Fruit fly (Drosophila melanogaster): Measurements from ENCODE around the gene CG32816.
A peak's percentile ranks its signal among the peaks of the same experiment; 100 is the strongest.

Gene CG32816

dm6 chrX:399732-400131, 70.8 kb downstream of the CG32816 start:
- TF ChIP-seq CG8159 (tag; optimal IDR thresholded peaks at IDR 0.05) (no peak), Pif1B (GFP tag; optimal IDR thresholded peaks at IDR 0.05) (no peak), Pif1A (GFP tag; optimal IDR thresholded peaks at IDR 0.05) (no peak), CG8301 (tag; optimal IDR thresholded peaks at IDR 0.05) (no peak), CG14655 (GFP tag; optimal IDR thresholded peaks at IDR 0.05) (no peak), CG9948 (tag; optimal IDR thresholded peaks at IDR 0.05) (no peak), rn (GFP tag; IDR thresholded peaks at IDR 0.05) (no peak), Ets98B (GFP tag; IDR thresholded peaks at IDR 0.05) (no peak), D1 (tag; optimal IDR thresholded peaks at IDR 0.05) (no peak), Snoo (tag; optimal IDR thresholded peaks at IDR 0.05) (no peak), EcR (GFP tag; optimal IDR thresholded peaks at IDR 0.05) (no peak), CG12605 (GFP tag; IDR thresholded peaks at IDR 0.05) (no peak)

dm6 chrX:395746-396145, 74.8 kb downstream of the CG32816 start, which contains the start of gene sc:
Gene sc, plus strand, starts transcription at chrX:396060.
- TF ChIP-seq CG10348 (GFP tag; IDR thresholded peaks at IDR 0.05) = no peak
- no peak for TF ChIP-seq CG13204 (GFP tag; optimal IDR thresholded peaks at IDR 0.05)
- no peak for TF ChIP-seq D1 (tag; optimal IDR thresholded peaks at IDR 0.05)
- no peak for TF ChIP-seq fd96Ca (GFP tag; IDR thresholded peaks at IDR 0.05)
- no peak for TF ChIP-seq CG8301 (tag; optimal IDR thresholded peaks at IDR 0.05)
- TF ChIP-seq Pif1B (GFP tag; optimal IDR thresholded peaks at IDR 0.05) = no peak
- TF ChIP-seq EcR (GFP tag; optimal IDR thresholded peaks at IDR 0.05) = no peak
- no peak for TF ChIP-seq CG32121 (GFP tag; IDR thresholded peaks at IDR 0.05)
- TF ChIP-seq CG14655 (GFP tag; optimal IDR thresholded peaks at IDR 0.05) = no peak
- no peak for TF ChIP-seq gl (tag; optimal IDR thresholded peaks at IDR 0.05)
- no peak for TF ChIP-seq Ets98B (GFP tag; IDR thresholded peaks at IDR 0.05)
- no peak for TF ChIP-seq CG8159 (tag; optimal IDR thresholded peaks at IDR 0.05)

- no peak for TF ChIP-seq CG13204 (GFP tag; optimal IDR thresholded peaks at IDR 0.05)
- no peak for TF ChIP-seq CG8301 (tag; optimal IDR thresholded peaks at IDR 0.05)
- no peak for TF ChIP-seq CG10348 (GFP tag; IDR thresholded peaks at IDR 0.05)
- no peak for TF ChIP-seq Snoo (tag; optimal IDR thresholded peaks at IDR 0.05)
- no peak for TF ChIP-seq D1 (tag; optimal IDR thresholded peaks at IDR 0.05)
- no peak for TF ChIP-seq CG32121 (GFP tag; IDR thresholded peaks at IDR 0.05)
- no peak for TF ChIP-seq CG17806 (tag; optimal IDR thresholded peaks at IDR 0.05)
- TF ChIP-seq CG4496 (GFP tag; IDR thresholded peaks at IDR 0.05) = no peak
- TF ChIP-seq Pif1A (GFP tag; optimal IDR thresholded peaks at IDR 0.05) = no peak
- TF ChIP-seq gl (tag; optimal IDR thresholded peaks at IDR 0.05) = no peak
- TF ChIP-seq EcR (GFP tag; optimal IDR thresholded peaks at IDR 0.05) = no peak
- no peak for TF ChIP-seq CG14655 (GFP tag; optimal IDR thresholded peaks at IDR 0.05)
- no peak for TF ChIP-seq CG12605 (GFP tag; IDR thresholded peaks at IDR 0.05)
These were observed 77.5 kb downstream of the CG32816 start for dm6 chrX:392979-393378.

dm6 chrX:392242-392641, 78.3 kb downstream of the CG32816 start:
- TF ChIP-seq rn (GFP tag; IDR thresholded peaks at IDR 0.05) = no peak

- no peak for TF ChIP-seq Snoo (tag; optimal IDR thresholded peaks at IDR 0.05)
- no peak for TF ChIP-seq CG13204 (GFP tag; optimal IDR thresholded peaks at IDR 0.05)
- no peak for TF ChIP-seq CG8301 (tag; optimal IDR thresholded peaks at IDR 0.05)
- TF ChIP-seq gl (tag; optimal IDR thresholded peaks at IDR 0.05) = no peak
- TF ChIP-seq Pif1A (GFP tag; optimal IDR thresholded peaks at IDR 0.05) = no peak
- TF ChIP-seq Ets98B (GFP tag; IDR thresholded peaks at IDR 0.05) = no peak
- no peak for TF ChIP-seq D1 (tag; optimal IDR thresholded peaks at IDR 0.05)
- TF ChIP-seq EcR (GFP tag; optimal IDR thresholded peaks at IDR 0.05) = no peak
- TF ChIP-seq CG12605 (GFP tag; IDR thresholded peaks at IDR 0.05) = no peak
- no peak for TF ChIP-seq fd96Ca (GFP tag; IDR thresholded peaks at IDR 0.05)
- TF ChIP-seq CG34367 (tag; optimal IDR thresholded peaks at IDR 0.05) = no peak
- TF ChIP-seq CG32121 (GFP tag; IDR thresholded peaks at IDR 0.05) = no peak
- no peak for TF ChIP-seq CG10348 (GFP tag; IDR thresholded peaks at IDR 0.05)
- TF ChIP-seq CG9948 (tag; optimal IDR thresholded peaks at IDR 0.05) = no peak
- no peak for TF ChIP-seq CG17806 (tag; optimal IDR thresholded peaks at IDR 0.05)
- TF ChIP-seq rn (GFP tag; IDR thresholded peaks at IDR 0.05) = no peak
- no peak for TF ChIP-seq CG15710 (tag; optimal IDR thresholded peaks at IDR 0.05)
These were observed 80.1 kb downstream of the CG32816 start for dm6 chrX:390457-390856.

- TF ChIP-seq CG32121 (GFP tag; IDR thresholded peaks at IDR 0.05) (no peak), CG17806 (tag; optimal IDR thresholded peaks at IDR 0.05) (peak; percentile 2), Pif1B (GFP tag; optimal IDR thresholded peaks at IDR 0.05) (no peak), CG10348 (GFP tag; IDR thresholded peaks at IDR 0.05) (no peak), CG8159 (tag; optimal IDR thresholded peaks at IDR 0.05) (peak; percentile 7), Ets98B (GFP tag; IDR thresholded peaks at IDR 0.05) (no peak), Snoo (tag; optimal IDR thresholded peaks at IDR 0.05) (peak; percentile 8), fd96Ca (GFP tag; IDR thresholded peaks at IDR 0.05) (no peak), CG14655 (GFP tag; optimal IDR thresholded peaks at IDR 0.05) (peak; percentile 53), CG15710 (tag; optimal IDR thresholded peaks at IDR 0.05) (peak; percentile 18), CG4496 (GFP tag; IDR thresholded peaks at IDR 0.05) (no peak), CG8301 (tag; optimal IDR thresholded peaks at IDR 0.05) (peak; percentile 18), CG9948 (tag; optimal IDR thresholded peaks at IDR 0.05) (no peak)
These were observed 84.6 kb downstream of the CG32816 start for dm6 chrX:385751-386492.

Data from whole organism, pupa.